Worm (Caenorhabditis elegans): ENCODE results near the gene K11H3.3.
A peak's percentile ranks its signal among the peaks of the same experiment; 100 is the strongest.

Gene K11H3.3

DNA sequence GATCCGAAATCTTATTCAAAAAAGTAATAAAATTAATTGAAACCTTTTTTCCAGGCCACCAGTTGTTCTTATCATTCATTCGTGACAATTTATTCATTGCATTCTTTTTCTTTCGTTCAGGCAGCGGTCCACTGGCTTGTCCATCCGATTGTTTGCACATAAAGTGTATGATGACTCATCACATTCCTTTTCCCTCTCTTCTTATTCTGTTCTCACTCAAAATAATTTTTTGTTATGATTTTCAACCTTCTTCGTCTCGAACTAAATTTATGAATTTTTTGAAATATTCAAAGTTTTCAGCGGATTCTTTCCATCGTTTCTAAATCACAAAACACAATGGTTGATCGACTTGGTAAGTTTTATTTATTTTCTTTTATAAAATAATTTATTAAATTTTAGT is 21.2 kb upstream of the K11H3.3 start, which contains the start of gene ZK632.12:
Gene ZK632.12 (plus strand): TSS at position 301 of the 400 bp plus-strand sequence.
- no peak for TF ChIP-seq F13H6.1 (tag; optimal IDR thresholded peaks at IDR 0.05)

DNA sequence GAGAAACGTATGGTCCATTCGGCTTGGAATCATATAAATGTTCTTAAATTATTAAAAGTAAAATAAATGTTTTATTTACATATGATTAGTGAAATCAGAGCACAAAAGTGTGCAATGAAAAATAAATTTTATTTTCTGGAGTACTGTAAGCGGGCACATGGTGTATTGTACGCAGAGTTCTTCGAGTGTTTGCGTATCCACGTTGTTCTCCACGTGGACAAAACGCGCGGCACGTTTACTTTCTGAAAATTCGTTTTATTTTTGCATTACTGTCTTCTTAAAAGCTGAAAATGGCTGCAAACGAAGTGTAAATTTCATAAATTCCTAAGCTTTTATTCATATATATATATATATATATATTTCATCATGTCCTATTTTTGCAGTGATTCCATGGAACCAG is 19.1 kb upstream of the K11H3.3 start:
- TF ChIP-seq unc-39 (tag; optimal IDR thresholded peaks at IDR 0.05) = no peak
- TF ChIP-seq ztf-11 (tag; optimal IDR thresholded peaks at IDR 0.05) = no peak
- no peak for TF ChIP-seq ztf-1 (GFP tag; conservative IDR thresholded peaks at IDR 0.05)
- no peak for TF ChIP-seq ama-1 (optimal IDR thresholded peaks at IDR 0.05)
- no peak for TF ChIP-seq nhr-12 (tag; optimal IDR thresholded peaks at IDR 0.05)

DNA sequence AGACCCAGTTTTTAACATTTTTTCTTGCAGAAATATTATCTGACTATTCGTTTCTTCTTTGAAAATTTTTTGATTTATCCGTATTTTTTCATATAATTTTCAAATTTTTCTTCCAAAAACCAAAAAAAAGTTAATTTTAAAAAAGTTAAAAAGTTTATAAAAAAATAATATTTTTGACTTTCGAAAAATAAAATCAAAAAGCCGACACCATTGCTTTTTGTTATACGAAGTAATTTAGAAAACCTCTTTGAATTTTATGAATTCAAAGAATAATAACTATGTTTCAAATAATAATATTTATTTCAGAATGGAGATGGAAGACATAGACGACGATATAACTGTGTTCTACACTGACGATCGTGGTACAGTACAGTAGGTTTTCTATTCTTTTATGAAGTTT is 16.8 kb upstream of the K11H3.3 start, which contains the start of gene K11H3.8:
Gene K11H3.8 (plus strand): TSS at position 301 of the 400 bp plus-strand sequence.
- no peak for TF ChIP-seq mdl-1 (tag; optimal IDR thresholded peaks at IDR 0.05)
- TF ChIP-seq nhr-77 (tag; optimal IDR thresholded peaks at IDR 0.05) = no peak
- TF ChIP-seq nhr-11 (tag; optimal IDR thresholded peaks at IDR 0.05) = no peak

DNA sequence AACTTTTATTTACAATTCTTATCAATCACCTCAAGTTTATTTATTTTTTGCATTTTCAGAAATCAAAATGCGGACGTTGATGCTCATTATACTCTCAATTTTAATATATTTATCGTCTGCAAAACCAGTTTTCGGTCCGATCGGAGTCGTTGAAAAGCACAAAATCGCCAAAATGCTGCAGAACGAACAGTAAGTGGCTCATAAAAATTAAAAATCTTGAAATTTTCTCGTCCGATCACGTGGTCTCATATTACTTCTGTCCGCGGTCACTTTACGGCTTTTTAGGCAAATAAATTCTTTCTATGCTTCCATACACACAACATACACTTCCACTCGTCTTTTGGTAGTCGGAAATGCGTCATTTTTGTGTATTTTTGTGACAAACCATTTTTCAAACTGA is 7.9 kb upstream of the K11H3.3 start, which contains the start of gene K11H3.5:
Gene K11H3.5 (plus strand): TSS at position 54 of the 400 bp plus-strand sequence.
- no peak for TF ChIP-seq nhr-77 (tag; optimal IDR thresholded peaks at IDR 0.05)
- TF ChIP-seq ama-1 (optimal IDR thresholded peaks at IDR 0.05) = no peak
- no peak for TF ChIP-seq gmeb-1 (tag; optimal IDR thresholded peaks at IDR 0.05)
- TF ChIP-seq nhr-21 (tag; optimal IDR thresholded peaks at IDR 0.05) = no peak
- no peak for TF ChIP-seq nhr-237 (tag; optimal IDR thresholded peaks at IDR 0.05)
- TF ChIP-seq fos-1 (tag; optimal IDR thresholded peaks at IDR 0.05) = no peak
- TF ChIP-seq lin-39 (tag; optimal IDR thresholded peaks at IDR 0.05) = no peak
- TF ChIP-seq skn-1 (tag; optimal IDR thresholded peaks at IDR 0.05) = no peak
- TF ChIP-seq ztf-4 (tag; optimal IDR thresholded peaks at IDR 0.05) = no peak
- no peak for TF ChIP-seq nhr-12 (tag; optimal IDR thresholded peaks at IDR 0.05)
- no peak for TF ChIP-seq nhr-25 (tag; optimal IDR thresholded peaks at IDR 0.05)

DNA sequence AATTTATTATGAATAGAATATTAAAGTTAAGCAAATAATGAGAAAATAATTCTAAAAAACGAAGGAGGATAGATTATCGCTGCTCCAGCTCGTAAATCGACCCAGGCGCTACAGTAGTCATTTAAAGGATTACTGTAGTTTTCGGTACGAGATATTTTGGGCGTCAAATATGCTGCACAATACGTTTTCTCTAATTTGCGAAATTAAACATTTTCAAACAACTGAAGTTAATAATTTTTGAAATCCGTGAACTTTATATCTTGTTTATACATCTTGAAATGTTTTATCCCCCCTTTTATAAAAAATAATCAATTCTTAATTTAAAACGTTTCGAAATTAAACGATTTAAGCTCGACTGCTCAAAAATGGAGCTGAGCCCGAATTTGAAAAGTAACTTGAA is 5.6 kb upstream of the K11H3.3 start, which contains the start of gene K11H3.2:
Gene K11H3.2 (plus strand): TSS at position 301 of the 400 bp plus-strand sequence.
- TF ChIP-seq ztf-4 (tag; optimal IDR thresholded peaks at IDR 0.05) (no peak), skn-1 (tag; optimal IDR thresholded peaks at IDR 0.05) (no peak), nhr-11 (tag; optimal IDR thresholded peaks at IDR 0.05) (no peak)

DNA sequence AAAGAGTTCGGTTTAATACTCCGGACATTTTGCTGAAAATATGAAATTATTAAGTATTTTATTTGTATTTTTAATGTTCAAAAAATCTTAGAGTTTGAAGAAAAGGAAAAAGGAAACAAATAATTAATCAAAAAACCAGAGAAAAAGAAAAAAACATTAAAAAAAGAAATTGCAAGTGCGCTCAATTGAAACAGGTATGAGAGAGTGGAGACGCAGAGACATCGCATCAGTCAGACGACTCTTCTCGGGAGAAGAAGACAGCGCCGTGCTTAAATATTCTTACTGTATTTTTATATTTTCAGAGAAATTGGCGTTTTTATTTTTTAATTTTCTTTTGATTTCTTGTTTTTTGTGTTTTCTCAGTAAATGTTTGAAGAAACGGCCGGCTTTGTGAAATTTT is 3.6 kb upstream of the K11H3.3 start, which contains the start of gene mrpl-36:
Gene mrpl-36 (minus strand): TSS at position 34 of the 400 bp plus-strand sequence.
- TF ChIP-seq lin-13 (GFP tag; optimal IDR thresholded peaks at IDR 0.05) (peak; percentile 24), ZK546.5 (tag; optimal IDR thresholded peaks at IDR 0.05) (no peak), nhr-11 (tag; optimal IDR thresholded peaks at IDR 0.05) (no peak), fos-1 (tag; optimal IDR thresholded peaks at IDR 0.05) (peak; percentile 27), elt-1 (tag; optimal IDR thresholded peaks at IDR 0.05) (no peak), nhr-237 (tag; optimal IDR thresholded peaks at IDR 0.05) (no peak), R02D3.7 (tag; optimal IDR thresholded peaks at IDR 0.05) (no peak), ceh-16 (tag; optimal IDR thresholded peaks at IDR 0.05) (no peak), zag-1 (tag; optimal IDR thresholded peaks at IDR 0.05) (no peak), aly-2 (tag; optimal IDR thresholded peaks at IDR 0.05) (no peak), ztf-11 (tag; optimal IDR thresholded peaks at IDR 0.05) (no peak), unc-39 (tag; optimal IDR thresholded peaks at IDR 0.05) (no peak), C34F6.9 (tag; optimal IDR thresholded peaks at IDR 0.05) (peak; percentile 72), lin-39 (tag; optimal IDR thresholded peaks at IDR 0.05) (no peak), ztf-1 (GFP tag; conservative IDR thresholded peaks at IDR 0.05) (no peak), nhr-21 (tag; optimal IDR thresholded peaks at IDR 0.05) (no peak), nhr-23 (tag; optimal IDR thresholded peaks at IDR 0.05) (no peak), mbf-1 (tag; optimal IDR thresholded peaks at IDR 0.05) (no peak), nhr-12 (tag; optimal IDR thresholded peaks at IDR 0.05) (no peak), crh-2 (tag; optimal IDR thresholded peaks at IDR 0.05) (no peak), ztf-4 (tag; optimal IDR thresholded peaks at IDR 0.05) (no peak), lsy-2 (tag; optimal IDR thresholded peaks at IDR 0.05) (peak in 1 of 2 experiments; percentile 67), mab-5 (tag; optimal IDR thresholded peaks at IDR 0.05) (no peak), ama-1 (optimal IDR thresholded peaks at IDR 0.05) (no peak), peb-1 (tag; optimal IDR thresholded peaks at IDR 0.05) (no peak), Y55F3AM.14 (GFP tag; optimal IDR thresholded peaks at IDR 0.05) (no peak), unc-62 (GFP tag; optimal IDR thresholded peaks at IDR 0.05) (no peak), lin-11 (tag; optimal IDR thresholded peaks at IDR 0.05) (no peak), nhr-129 (tag; optimal IDR thresholded peaks at IDR 0.05) (peak; percentile 33), F13H6.1 (tag; optimal IDR thresholded peaks at IDR 0.05) (no peak), unc-55 (GFP tag; optimal IDR thresholded peaks at IDR 0.05) (peak; percentile 73), nhr-10 (tag; optimal IDR thresholded peaks at IDR 0.05) (no peak), skn-1 (tag; optimal IDR thresholded peaks at IDR 0.05) (no peak), blmp-1 (tag; optimal IDR thresholded peaks at IDR 0.05; ENCODE audit: insufficient read depth) (no peak), egl-27 (tag; optimal IDR thresholded peaks at IDR 0.05) (no peak), nhr-25 (tag; optimal IDR thresholded peaks at IDR 0.05) (no peak), sma-9 (GFP tag; optimal IDR thresholded peaks at IDR 0.05) (no peak), sma-9 (tag; optimal IDR thresholded peaks at IDR 0.05) (no peak), sem-4 (tag; optimal IDR thresholded peaks at IDR 0.05) (peak; percentile 14)
